Fruit fly (Drosophila melanogaster) whole organism, pupa: ENCODE results near the gene Tsp86D.

Experiments
- CG10348 ChIP-seq: fragments of 200-800 bp; sonication (Bioruptor generic); IDR thresholded peaks from 2 replicates; pipeline ENCODE4 v1.3.6; 2022; ENCODE audit warnings: missing biosample characterization, missing genetic modification characterization
- CG12605 ChIP-seq: fragments of 200-800 bp; sonication (Bioruptor generic); IDR thresholded peaks from 2 replicates; pipeline ENCODE4 v1.3.6; 2022; ENCODE audit warnings: missing biosample characterization, missing genetic modification characterization
- CG13204 ChIP-seq: fragments of 200-800 bp; sonication (Bioruptor generic); optimal IDR thresholded peaks from 2 replicates; lab custom pipeline; 2018; ENCODE audit warnings: missing biosample characterization, mild to moderate bottlenecking, missing genetic modification characterization, moderate library complexity
- CG14655 ChIP-seq: fragments of 200-800 bp; sonication (Bioruptor generic); optimal IDR thresholded peaks from 3 replicates; lab custom pipeline; 2017; ENCODE audit warnings: mild to moderate bottlenecking, missing biosample characterization, missing genetic modification reagents, missing genetic modification characterization
- CG15710 ChIP-seq: fragments of 200-800 bp; sonication (Bioruptor generic); optimal IDR thresholded peaks from 2 replicates; lab custom pipeline; 2018; ENCODE audit warnings: missing biosample characterization, mild to moderate bottlenecking, missing genetic modification characterization, moderate library complexity
- CG17806 ChIP-seq: fragments of 200-800 bp; sonication (Bioruptor generic); optimal IDR thresholded peaks from 2 replicates; lab custom pipeline; 2018; ENCODE audit warnings: missing biosample characterization, mild to moderate bottlenecking, missing genetic modification characterization, moderate library complexity
- CG32121 ChIP-seq: fragments of 200-800 bp; sonication (Bioruptor generic); IDR thresholded peaks from 2 replicates; pipeline ENCODE4 v1.3.6; 2022; ENCODE audit warnings: missing biosample characterization, missing genetic modification characterization
- CG34367 ChIP-seq: fragments of 200-800 bp; sonication (Bioruptor generic); optimal IDR thresholded peaks from 2 replicates; lab custom pipeline; 2018; ENCODE audit warnings: missing biosample characterization, mild to moderate bottlenecking, missing genetic modification characterization
- CG4496 ChIP-seq: fragments of 200-800 bp; sonication (Bioruptor generic); IDR thresholded peaks from 3 replicates; pipeline ENCODE4 v1.3.6; 2022; ENCODE audit warnings: missing biosample characterization, missing genetic modification characterization
- CG8159 ChIP-seq: fragments of 200-800 bp; sonication (Bioruptor generic); optimal IDR thresholded peaks from 3 replicates; lab custom pipeline; 2018; ENCODE audit warnings: missing biosample characterization, mild to moderate bottlenecking, missing genetic modification characterization, moderate library complexity
- CG8301 ChIP-seq: fragments of 200-800 bp; sonication (Bioruptor generic); optimal IDR thresholded peaks from 2 replicates; lab custom pipeline; 2018; ENCODE audit warnings: missing biosample characterization, mild to moderate bottlenecking, missing genetic modification characterization
- CG9948 ChIP-seq: fragments of 200-800 bp; sonication (Bioruptor generic); optimal IDR thresholded peaks from 2 replicates; lab custom pipeline; 2018; ENCODE audit warnings: missing biosample characterization, mild to moderate bottlenecking, missing genetic modification characterization, moderate library complexity
- D1 ChIP-seq: fragments of 200-800 bp; sonication (Bioruptor generic); optimal IDR thresholded peaks from 2 replicates; lab custom pipeline; 2018; ENCODE audit warnings: missing biosample characterization, mild to moderate bottlenecking, missing genetic modification characterization, moderate library complexity
- EcR ChIP-seq: fragments of 200-800 bp; sonication (Bioruptor generic); optimal IDR thresholded peaks from 3 replicates; lab custom pipeline; 2019; ENCODE audit warnings: missing biosample characterization, missing genetic modification characterization, mild to moderate bottlenecking, moderate library complexity, missing genetic modification reagents
- Ets98B ChIP-seq: fragments of 200-800 bp; sonication (Bioruptor generic); IDR thresholded peaks from 2 replicates; pipeline ENCODE4 v1.3.6; 2022; ENCODE audit warnings: missing biosample characterization, missing genetic modification characterization
- Pif1A ChIP-seq: fragments of 200-800 bp; sonication (Bioruptor generic); optimal IDR thresholded peaks from 3 replicates; lab custom pipeline; 2016; ENCODE audit warnings: missing biosample characterization, missing genetic modification characterization
- Pif1B ChIP-seq: fragments of 200-800 bp; sonication (Bioruptor generic); optimal IDR thresholded peaks from 3 replicates; lab custom pipeline; 2016; ENCODE audit warnings: missing biosample characterization, missing genetic modification characterization
- Snoo ChIP-seq: fragments of 200-800 bp; sonication (Bioruptor generic); optimal IDR thresholded peaks from 3 replicates; lab custom pipeline; 2017; ENCODE audit warnings: missing biosample characterization, mild to moderate bottlenecking, missing genetic modification characterization, inconsistent platforms
- fd96Ca ChIP-seq: fragments of 200-800 bp; sonication (Bioruptor generic); IDR thresholded peaks from 3 replicates; pipeline ENCODE4 v1.3.6; 2022; ENCODE audit warnings: missing biosample characterization, missing genetic modification characterization
- gl ChIP-seq: fragments of 200-800 bp; sonication (Bioruptor generic); optimal IDR thresholded peaks from 2 replicates; lab custom pipeline; 2018; ENCODE audit warnings: missing biosample characterization, mild to moderate bottlenecking, missing genetic modification characterization
- rn ChIP-seq: fragments of 200-800 bp; sonication (Bioruptor generic); IDR thresholded peaks from 2 replicates; pipeline ENCODE4 v1.3.6; 2022; ENCODE audit warnings: missing biosample characterization, missing genetic modification characterization

Gene Tsp86D

DNA sequence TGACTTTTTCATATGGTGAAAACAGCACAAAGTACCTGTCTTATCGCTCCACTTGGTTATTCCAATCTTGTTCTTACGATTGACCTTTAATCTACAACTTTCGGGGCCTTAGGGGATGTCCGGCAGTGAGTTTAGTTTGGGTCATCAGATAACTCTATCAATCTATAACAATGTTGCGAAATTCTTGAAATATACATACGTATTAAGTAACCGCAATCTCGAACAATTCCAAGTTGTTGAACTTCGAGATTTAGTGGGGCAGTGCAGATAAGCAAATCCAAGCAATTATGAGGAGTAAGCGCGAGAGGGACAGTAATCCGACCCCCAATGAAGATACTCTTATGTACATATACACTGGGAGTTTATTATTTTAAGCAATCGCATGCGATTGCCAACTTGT is 2.1 kb downstream of the Tsp86D start:
- TF ChIP-seq EcR (GFP tag; lab: Kevin White, UChicago) (peak; percentile 12), CG13204 (no peak)
- TF ChIP-seq, all 21 proteins: peak for 1

DNA sequence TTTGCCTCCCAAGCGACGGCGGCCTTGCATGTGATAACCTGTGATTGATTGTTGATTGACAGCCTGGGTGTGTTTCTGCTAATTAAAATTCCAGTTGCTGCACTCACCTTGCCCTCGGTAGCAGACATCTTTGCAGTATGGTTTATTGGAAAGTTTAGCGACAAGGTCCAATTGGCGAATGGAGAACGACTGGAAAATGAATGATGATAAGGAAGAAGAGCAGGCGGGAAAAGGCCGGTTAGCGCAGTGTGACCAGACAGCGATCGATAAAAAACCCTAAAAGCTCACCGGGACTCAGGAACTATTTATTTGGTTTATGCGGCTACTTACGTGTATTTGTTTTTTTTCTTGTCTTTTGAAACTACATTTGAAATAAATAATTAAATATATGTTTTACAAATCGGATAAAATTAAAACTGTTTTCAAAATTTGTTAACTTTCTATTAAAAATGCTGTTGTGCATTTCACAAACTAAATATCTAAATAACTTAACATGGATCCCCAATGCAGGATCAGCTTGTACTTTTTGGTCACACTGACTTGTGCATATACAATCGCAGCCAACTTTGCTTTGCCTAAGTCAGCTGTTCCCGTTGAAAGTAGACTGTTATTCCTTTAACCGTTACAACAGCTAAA is 3.8 kb downstream of the Tsp86D start, which contains the start of gene Fdh:
Gene Fdh (minus strand): TSS at position 234 of the 636 bp plus-strand sequence.
- TF ChIP-seq CG14655 (GFP tag; lab: Kevin White, UChicago) (no peak), rn (GFP tag; lab: Robert Waterston, UW) (no peak), EcR (GFP tag; lab: Kevin White, UChicago) (no peak), Pif1A (GFP tag; lab: Kevin White, UChicago) (no peak), CG4496 (peak; percentile 55; the same call in 2 of the 3 replicates), CG9948 (tag; lab: Kevin White, UChicago) (peak; percentile 31), fd96Ca (no peak), CG17806 (tag; lab: Kevin White, UChicago) (peak; percentile 40), D1 (tag; lab: Kevin White, UChicago) (no peak), CG15710 (tag; lab: Kevin White, UChicago) (peak; percentile 64), CG10348 (no peak), CG34367 (tag; lab: Kevin White, UChicago) (no peak), Snoo (tag; lab: Kevin White, UChicago) (peak; percentile 46), CG32121 (GFP tag; lab: Robert Waterston, UW) (0 out of 2 replicates have a peak, but pooled peaks have one; percentile 13), CG12605 (no peak), CG8301 (tag; lab: Kevin White, UChicago) (peak; percentile 46), CG13204 (no peak), Pif1B (peak; percentile 38), gl (no peak), Ets98B (GFP tag; lab: Robert Waterston, UW) (peak; percentile 31; the same call in 1 of the 2 replicates), CG8159 (tag; lab: Kevin White, UChicago) (peak; percentile 64)

- TF ChIP-seq CG17806 (tag; lab: Kevin White, UChicago) (no peak), CG12605 (no peak), rn (GFP tag; lab: Robert Waterston, UW) (no peak), CG10348 (no peak), CG13204 (no peak), Pif1B (no peak), CG15710 (tag; lab: Kevin White, UChicago) (no peak), EcR (GFP tag; lab: Kevin White, UChicago) (no peak)
- TF ChIP-seq, all 21 proteins: peak for 0
Measured at dm6 chr3R:10872820-10873219, 4.3 kb downstream of the Tsp86D start, which contains the start of gene CG4596. Gene CG4596, plus strand, starts transcription at chr3R:10873038.

dm6 chr3R:10875515-10876434 is 7.3 kb downstream of the Tsp86D start, which contains the start of gene Sodh2:
Gene Sodh2, plus strand, starts transcription at chr3R:10876384.
- TF ChIP-seq CG12605 (peak; percentile 50), fd96Ca (peak; percentile 91), CG14655 (GFP tag; lab: Kevin White, UChicago) (peak; percentile 61), Pif1A (GFP tag; lab: Kevin White, UChicago) (peak; percentile 64), CG8301 (tag; lab: Kevin White, UChicago) (peak; percentile 33), CG9948 (tag; lab: Kevin White, UChicago) (peak; percentile 61), Pif1B (peak; percentile 62), CG8159 (tag; lab: Kevin White, UChicago) (peak; percentile 73), Ets98B (GFP tag; lab: Robert Waterston, UW) (peak; percentile 90), Snoo (tag; lab: Kevin White, UChicago) (peak; percentile 64), CG17806 (tag; lab: Kevin White, UChicago) (peak; percentile 50), CG34367 (tag; lab: Kevin White, UChicago) (no peak), CG10348 (peak; percentile 71), CG13204 (peak; percentile 13), CG15710 (tag; lab: Kevin White, UChicago) (peak; percentile 53), CG32121 (GFP tag; lab: Robert Waterston, UW) (peak; percentile 82), rn (GFP tag; lab: Robert Waterston, UW) (peak; percentile 36; the same call in 1 of the 2 replicates), D1 (tag; lab: Kevin White, UChicago) (peak; percentile 82), EcR (GFP tag; lab: Kevin White, UChicago) (no peak), CG4496 (peak; percentile 88), gl (peak; percentile 17)

DNA sequence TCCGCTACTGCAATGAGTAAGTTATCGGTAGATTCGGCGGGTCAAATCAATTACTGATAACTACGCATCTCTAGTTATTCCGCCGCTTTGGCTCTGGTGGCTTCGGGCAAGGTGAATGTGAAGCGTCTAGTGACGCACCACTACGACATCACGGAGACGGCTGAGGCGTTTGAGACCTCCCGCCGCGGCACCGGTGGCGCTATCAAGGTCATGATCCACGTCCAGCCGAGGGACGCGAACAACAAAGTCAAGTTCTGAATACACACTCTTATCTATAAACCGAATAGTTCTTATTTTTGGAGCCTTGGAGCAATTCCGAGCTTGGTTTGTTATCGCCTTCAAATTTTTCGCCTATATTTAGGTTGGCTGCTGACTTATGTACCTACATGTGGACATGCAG is 9.3 kb downstream of the Tsp86D start:
- no peak for TF ChIP-seq EcR (GFP tag; lab: Kevin White, UChicago)
- TF ChIP-seq CG15710 (tag; lab: Kevin White, UChicago), result no peak

- TF ChIP-seq rn (GFP tag; lab: Robert Waterston, UW) (no peak), CG14655 (GFP tag; lab: Kevin White, UChicago) (no peak), CG34367 (tag; lab: Kevin White, UChicago) (no peak), EcR (GFP tag; lab: Kevin White, UChicago) (no peak), D1 (tag; lab: Kevin White, UChicago) (no peak), CG12605 (no peak), CG32121 (GFP tag; lab: Robert Waterston, UW) (no peak), CG8159 (tag; lab: Kevin White, UChicago) (no peak)
Measured at dm6 chr3R:10878628-10879027, 10.1 kb downstream of the Tsp86D start.
